Fruit fly (Drosophila melanogaster): ENCODE results near the gene CG17786.

- TF ChIP-seq cic (GFP tag; optimal IDR thresholded peaks at IDR 0.05) (peak; percentile 16), CG1620 (GFP tag; optimal IDR thresholded peaks at IDR 0.05) (peak; percentile 43), toe (GFP tag; optimal IDR thresholded peaks at IDR 0.05) (no peak), cnc (optimal IDR thresholded peaks at IDR 0.05) (peak in 1 of 2 experiments; percentile 34), CG5204 (GFP tag; optimal IDR thresholded peaks at IDR 0.05) (no peak), tj (GFP tag; optimal IDR thresholded peaks at IDR 0.05) (peak; percentile 18), CG7045 (GFP tag; optimal IDR thresholded peaks at IDR 0.05) (no peak), kay (GFP tag; ENCODE audit: borderline replicate concordance) (no peak), ovo (GFP tag; optimal IDR thresholded peaks at IDR 0.05) (no peak), Clk (GFP tag; optimal IDR thresholded peaks at IDR 0.05) (no peak), CG11617 (GFP tag; optimal IDR thresholded peaks at IDR 0.05) (peak; percentile 27), CG14711 (tag; optimal IDR thresholded peaks at IDR 0.05) (peak; percentile 50)
Observed at dm6 chr3R:24169362-24169761, 49.2 kb downstream of the CG17786 start, which contains the start of gene CG5510.
